Worm (Caenorhabditis elegans): Measurements from ENCODE around the gene F13H10.9.
A peak's percentile ranks its signal among the peaks of the same experiment; 100 is the strongest.

F13H10.9 gene

ce11 chrIV:10980628-10981027 lies 21.1 kb upstream of the F13H10.9 start:
- TF ChIP-seq T07F8.4 (tag; optimal IDR thresholded peaks at IDR 0.05) (no peak), rpc-1 (optimal IDR thresholded peaks at IDR 0.05) (peak; percentile 24), rpc-1 (tag; optimal IDR thresholded peaks at IDR 0.05) (no peak), hmg-1.2 (GFP tag; IDR thresholded peaks at IDR 0.05) (peak; percentile 46; the same call in 1 of the 2 replicates), unc-62 (GFP tag; optimal IDR thresholded peaks at IDR 0.05) (no peak), T26A5.8 (tag; optimal IDR thresholded peaks at IDR 0.05) (no peak), Y67H2A.10 (GFP tag; conservative IDR thresholded peaks at IDR 0.05) (no peak), mes-4 (tag; optimal IDR thresholded peaks at IDR 0.05) (no peak), hsf-1 (GFP tag; IDR thresholded peaks at IDR 0.05) (peak; percentile 83), nfya-2 (GFP tag; IDR thresholded peaks at IDR 0.05) (no peak)

- TF ChIP-seq snpc-1.3 (tag; optimal IDR thresholded peaks at IDR 0.05; ENCODE audit: insufficient read depth) (no peak), madf-6 (GFP tag; IDR thresholded peaks at IDR 0.05) (no peak), egl-18 (GFP tag; IDR thresholded peaks at IDR 0.05) (no peak), F55B11.4 (tag; optimal IDR thresholded peaks at IDR 0.05; ENCODE audit: borderline replicate concordance, insufficient read depth) (no peak), lir-1 (GFP tag; conservative IDR thresholded peaks at IDR 0.05) (no peak), cebp-2 (GFP tag; IDR thresholded peaks at IDR 0.05) (no peak), lin-35 (GFP tag; optimal IDR thresholded peaks at IDR 0.05) (no peak)
Observed at ce11 chrIV:10981761-10982160, 20.0 kb upstream of the F13H10.9 start, which contains the start of gene Y43E12A.2. Gene Y43E12A.2, plus strand, starts transcription at chrIV:10982061.

- TF ChIP-seq nfya-2 (GFP tag; IDR thresholded peaks at IDR 0.05) (no peak), hrde-1 (tag; optimal IDR thresholded peaks at IDR 0.05; ENCODE audit: borderline replicate concordance) (no peak), xnd-1 (tag; optimal IDR thresholded peaks at IDR 0.05) (peak; percentile 84), hmg-1.2 (GFP tag; IDR thresholded peaks at IDR 0.05) (peak; percentile 18; the same call in 1 of the 2 replicates), somi-1 (GFP tag; optimal IDR thresholded peaks at IDR 0.05) (no peak), athp-1 (tag; optimal IDR thresholded peaks at IDR 0.05) (no peak), ceh-91 (GFP tag; IDR thresholded peaks at IDR 0.05) (peak; percentile 69), F23B12.7 (tag; optimal IDR thresholded peaks at IDR 0.05; ENCODE audit: insufficient read depth) (no peak), madf-8 (GFP tag; conservative IDR thresholded peaks at IDR 0.05) (peak; percentile 96), snpc-1.3 (tag; optimal IDR thresholded peaks at IDR 0.05; ENCODE audit: insufficient read depth) (no peak), F33H1.4 (GFP tag; IDR thresholded peaks at IDR 0.05) (peak; percentile 71), rcor-1 (GFP tag; IDR thresholded peaks at IDR 0.05) (peak; percentile 43; the same call in 1 of the 2 replicates), madf-6 (GFP tag; IDR thresholded peaks at IDR 0.05) (peak; percentile 98), lsl-1 (GFP tag; optimal IDR thresholded peaks at IDR 0.05) (peak; percentile 84), efl-1 (GFP tag; optimal IDR thresholded peaks at IDR 0.05) (peak; percentile 59), D2030.7 (GFP tag; IDR thresholded peaks at IDR 0.05) (peak; percentile 55), dpl-1 (GFP tag; optimal IDR thresholded peaks at IDR 0.05) (no peak), nhr-120 (GFP tag; IDR thresholded peaks at IDR 0.05) (no peak), hsf-1 (GFP tag; IDR thresholded peaks at IDR 0.05) (0 out of 2 replicates have a peak, but pooled peaks have one; percentile 31), hlh-12 (tag; optimal IDR thresholded peaks at IDR 0.05) (no peak)
Observed at ce11 chrIV:10985568-10986035, 16.1 kb upstream of the F13H10.9 start, which contains the start of gene cyb-2.1. Gene cyb-2.1, plus strand, starts transcription at chrIV:10985985.

- TF ChIP-seq ekl-4 (GFP tag; IDR thresholded peaks at IDR 0.05), result peak; percentile 60; the same call in 1 of the 2 replicates
- peak; percentile 34; the same call in 1 of the 2 replicates for TF ChIP-seq ceh-91 (GFP tag; IDR thresholded peaks at IDR 0.05)
- peak; percentile 30; the same call in 1 of the 2 replicates for TF ChIP-seq madf-8 (GFP tag; conservative IDR thresholded peaks at IDR 0.05)
- peak; percentile 24; the same call in 1 of the 2 replicates for TF ChIP-seq D2030.7 (GFP tag; IDR thresholded peaks at IDR 0.05)
- 0 out of 2 replicates have a peak, but pooled peaks have one; percentile 43 for TF ChIP-seq hsf-1 (GFP tag; IDR thresholded peaks at IDR 0.05)
- TF ChIP-seq rcor-1 (GFP tag; IDR thresholded peaks at IDR 0.05), result 0 out of 2 replicates have a peak, but pooled peaks have one; percentile 5
- TF ChIP-seq madf-6 (GFP tag; IDR thresholded peaks at IDR 0.05), result peak; percentile 72
- TF ChIP-seq Y53G8AR.9 (GFP tag; conservative IDR thresholded peaks at IDR 0.05), result 0 out of 2 replicates have a peak, but pooled peaks have one; percentile 48
- TF ChIP-seq F33H1.4 (GFP tag; IDR thresholded peaks at IDR 0.05), result peak; percentile 28; the same call in 1 of the 2 replicates
Observed at ce11 chrIV:10987342-10987945, 14.3 kb upstream of the F13H10.9 start, which contains the start of gene Y43E12A.3. Gene Y43E12A.3, plus strand, starts transcription at chrIV:10987895.
